Fruit fly (Drosophila melanogaster) whole organism, embryonic: ENCODE data around the gene sky.
A peak's percentile ranks its signal among the peaks of the same experiment; 100 is the strongest.

Experiments used
- Asciz ChIP-seq: fragments of 200-800 bp; sonication (Bioruptor generic); optimal IDR thresholded peaks from 2 replicates; lab custom pipeline; 2017; ENCODE audit warnings: missing biosample characterization, mild to moderate bottlenecking, missing genetic modification characterization, missing genetic modification reagents
- Bdp1 ChIP-seq: fragments of 200-800 bp; sonication (Bioruptor generic); optimal IDR thresholded peaks from 3 replicates; lab custom pipeline; 2016; ENCODE audit warnings: missing biosample characterization, missing genetic modification characterization
- CG10274 ChIP-seq: fragments of 200-800 bp; sonication (Bioruptor generic); optimal IDR thresholded peaks from 3 replicates; lab custom pipeline; 2017; ENCODE audit warnings: missing biosample characterization, mild to moderate bottlenecking, missing genetic modification characterization
- CG10565 ChIP-seq: fragments of 200-800 bp; sonication (Bioruptor generic); optimal IDR thresholded peaks from 3 replicates; lab custom pipeline; 2016; ENCODE audit warnings: missing biosample characterization, mild to moderate bottlenecking, missing genetic modification characterization
- CG10959 ChIP-seq: fragments of 200-800 bp; sonication (Bioruptor generic); IDR thresholded peaks from 2 replicates; pipeline ENCODE4 v1.3.6; 2022; ENCODE audit warnings: missing biosample characterization, missing genetic modification characterization
- CG1233 ChIP-seq: fragments of 200-800 bp; sonication (Bioruptor generic); optimal IDR thresholded peaks from 4 replicates; lab custom pipeline; 2018; ENCODE audit warnings: missing biosample characterization, mild to moderate bottlenecking, missing genetic modification characterization
- CG13624 ChIP-seq: fragments of 200-800 bp; sonication (Bioruptor generic); optimal IDR thresholded peaks from 2 replicates; lab custom pipeline; 2016; ENCODE audit warnings: missing biosample characterization, missing genetic modification characterization
- CG13775 ChIP-seq: fragments of 200-800 bp; sonication (Bioruptor generic); optimal IDR thresholded peaks from 3 replicates; lab custom pipeline; 2017; ENCODE audit warnings: missing biosample characterization, mild to moderate bottlenecking, missing genetic modification characterization
- CG14965 ChIP-seq: fragments of 200-800 bp; sonication (Bioruptor generic); optimal IDR thresholded peaks from 2 replicates; lab custom pipeline; 2016; ENCODE audit warnings: missing biosample characterization, missing genetic modification characterization, borderline replicate concordance
- CG15269 ChIP-seq: fragments of 200-800 bp; sonication (Bioruptor generic); optimal IDR thresholded peaks from 2 replicates; lab custom pipeline; 2018; ENCODE audit warnings: missing biosample characterization, mild to moderate bottlenecking, missing genetic modification characterization, moderate library complexity
- CG15514 ChIP-seq: fragments of 200-800 bp; sonication (Bioruptor generic); optimal IDR thresholded peaks from 3 replicates; lab custom pipeline; 2017; ENCODE audit warnings: missing biosample characterization, missing genetic modification characterization, mild to moderate bottlenecking, moderate library complexity, missing genetic modification reagents
- CG16863 ChIP-seq: fragments of 200-800 bp; sonication (Bioruptor generic); optimal IDR thresholded peaks from 3 replicates; lab custom pipeline; 2016; ENCODE audit warnings: missing biosample characterization, missing genetic modification characterization
- CG2875 ChIP-seq: fragments of 200-800 bp; sonication (Bioruptor generic); optimal IDR thresholded peaks from 2 replicates; lab custom pipeline; 2017; ENCODE audit warnings: missing biosample characterization, mild to moderate bottlenecking, missing genetic modification characterization, missing genetic modification reagents
- CG31388 ChIP-seq: fragments of 200-800 bp; sonication (Bioruptor generic); optimal IDR thresholded peaks from 2 replicates; lab custom pipeline; 2016; ENCODE audit warnings: missing biosample characterization, missing genetic modification characterization
- CG3726 ChIP-seq: fragments of 200-800 bp; sonication (Bioruptor generic); IDR thresholded peaks from 3 replicates; pipeline ENCODE4, ENCODE4 v1.3.6; 2022; ENCODE audit warnings: missing biosample characterization, missing genetic modification characterization
- CG4617 ChIP-seq: fragments of 200-800 bp; sonication (Bioruptor generic); optimal IDR thresholded peaks from 3 replicates; lab custom pipeline; 2016; ENCODE audit warnings: missing biosample characterization, missing genetic modification characterization, borderline replicate concordance
- CG5953 ChIP-seq: fragments of 200-800 bp; sonication (Bioruptor generic); IDR thresholded peaks from 2 replicates; pipeline ENCODE4 v1.3.6; 2022; ENCODE audit warnings: missing biosample characterization, missing genetic modification characterization
- CG9609 ChIP-seq: fragments of 200-800 bp; sonication (Bioruptor generic); optimal IDR thresholded peaks from 3 replicates; lab custom pipeline; 2016; ENCODE audit warnings: missing biosample characterization, missing genetic modification characterization
- CG9876 ChIP-seq: fragments of 200-800 bp; sonication (Bioruptor generic); optimal IDR thresholded peaks from 2 replicates; lab custom pipeline; 2016; ENCODE audit warnings: missing biosample characterization, missing genetic modification characterization
- Dbx ChIP-seq: fragments of 200-800 bp; sonication (Bioruptor generic); IDR thresholded peaks from 3 replicates; pipeline ENCODE4 v1.3.6; 2022; ENCODE audit warnings: missing biosample characterization, missing genetic modification characterization
- Doc3 ChIP-seq: fragments of 200-800 bp; sonication (Bioruptor generic); IDR thresholded peaks from 3 replicates; pipeline ENCODE4 v1.3.6; 2022; ENCODE audit warnings: missing biosample characterization, missing genetic modification characterization; ENCODE audit not compliant: partially characterized antibody
- Dp ChIP-seq: fragments of 200-800 bp; sonication (Bioruptor generic); optimal IDR thresholded peaks from 2 replicates; lab custom pipeline; 2018; ENCODE audit warnings: missing biosample characterization, mild to moderate bottlenecking, missing genetic modification characterization, moderate library complexity
- Drgx ChIP-seq: fragments of 200-800 bp; sonication (Bioruptor generic); IDR thresholded peaks from 2 replicates; pipeline ENCODE4 v1.3.6; 2022; ENCODE audit warnings: missing biosample characterization, missing genetic modification characterization
- E2f1 ChIP-seq: fragments of 200-800 bp; sonication (Bioruptor generic); IDR thresholded peaks from 2 replicates; pipeline ENCODE4 v1.3.6; 2022; ENCODE audit warnings: missing biosample characterization, missing genetic modification characterization
- HmgD ChIP-seq: fragments of 200-800 bp; sonication (Bioruptor generic); optimal IDR thresholded peaks from 3 replicates; lab custom pipeline; 2016; ENCODE audit warnings: missing biosample characterization, missing genetic modification characterization
- Hr78 ChIP-seq, 2 experiments: fragments of 200-800 bp in 1 of 2; fragments of >200 bp in 1 of 2; sonication (Bioruptor generic) in 1 of 2; optimal IDR thresholded peaks; 2 replicates each; lab custom pipeline; 2017 to 2019; ENCODE audit warnings: missing biosample characterization in 2 of 2, missing genetic modification characterization in 2 of 2, mild to moderate bottlenecking in 1 of 2, moderate library complexity in 1 of 2
- Mad ChIP-seq: fragments of 200-800 bp; sonication (Bioruptor generic); optimal IDR thresholded peaks from 2 replicates; lab custom pipeline; 2016; ENCODE audit warnings: missing biosample characterization, missing genetic modification characterization
- Oli ChIP-seq: fragments of 200-800 bp; sonication (Bioruptor generic); optimal IDR thresholded peaks from 2 replicates; lab custom pipeline; 2018; ENCODE audit warnings: missing biosample characterization, mild to moderate bottlenecking, missing genetic modification characterization, moderate library complexity
- Rfx ChIP-seq: fragments of 200-800 bp; sonication (Bioruptor generic); IDR thresholded peaks from 2 replicates; pipeline ENCODE4 v1.3.6; 2022; ENCODE audit warnings: missing biosample characterization, missing genetic modification characterization
- Spps ChIP-seq: fragments of 200-800 bp; sonication (Bioruptor generic); optimal IDR thresholded peaks from 2 replicates; lab custom pipeline; 2018; ENCODE audit warnings: missing biosample characterization, mild to moderate bottlenecking, missing genetic modification characterization
- Usf ChIP-seq: fragments of 200-800 bp; sonication (Bioruptor generic); optimal IDR thresholded peaks from 2 replicates; lab custom pipeline; 2017; ENCODE audit warnings: missing genotype, missing biosample characterization, missing genetic modification characterization
- YL-1 ChIP-seq: fragments of 200-800 bp; sonication (Bioruptor generic); optimal IDR thresholded peaks from 3 replicates; lab custom pipeline; 2017; ENCODE audit warnings: missing biosample characterization, mild to moderate bottlenecking, missing genetic modification characterization
- chinmo ChIP-seq: fragments of 200-800 bp; sonication (Bioruptor generic); IDR thresholded peaks from 4 replicates; pipeline ENCODE4 v1.3.6; 2022; ENCODE audit warnings: missing biosample characterization, missing genetic modification characterization; ENCODE audit not compliant: partially characterized antibody
- chm ChIP-seq: fragments of 200-800 bp; sonication (Bioruptor generic); IDR thresholded peaks from 2 replicates; pipeline ENCODE4 v1.3.6; 2022; ENCODE audit warnings: missing biosample characterization, missing genetic modification characterization
- chn ChIP-seq: fragments of 200-800 bp; sonication (Bioruptor generic); optimal IDR thresholded peaks from 2 replicates; lab custom pipeline; 2016; ENCODE audit warnings: missing biosample characterization, missing genetic modification characterization
- jigr1 ChIP-seq: fragments of 200-800 bp; sonication (Bioruptor generic); IDR thresholded peaks from 3 replicates; pipeline ENCODE4 v1.3.6; 2022; ENCODE audit warnings: missing biosample characterization, missing genetic modification characterization
- kah ChIP-seq: fragments of 200-800 bp; sonication (Bioruptor generic); optimal IDR thresholded peaks from 2 replicates; lab custom pipeline; 2018; ENCODE audit warnings: missing biosample characterization, mild to moderate bottlenecking, missing genetic modification characterization
- kay ChIP-seq: fragments of 200-800 bp; sonication (Bioruptor generic); optimal IDR thresholded peaks from 2 replicates; lab custom pipeline; 2016; ENCODE audit warnings: missing biosample characterization, missing genetic modification characterization
- ken ChIP-seq: fragments of 200-800 bp; sonication (Bioruptor generic); IDR thresholded peaks from 3 replicates; pipeline ENCODE4 v1.3.6; 2022; ENCODE audit warnings: missing biosample characterization, missing genetic modification characterization
- maf-S ChIP-seq: fragments of 200-800 bp; sonication (Bioruptor generic); optimal IDR thresholded peaks from 2 replicates; lab custom pipeline; 2016; ENCODE audit warnings: missing biosample characterization, missing genetic modification characterization
- onecut ChIP-seq: fragments of 200-800 bp; sonication (Bioruptor generic); IDR thresholded peaks from 2 replicates; pipeline ENCODE4 v1.3.6; 2022; ENCODE audit warnings: missing biosample characterization, missing genetic modification characterization
- peb ChIP-seq: fragments of 200-800 bp; sonication (Bioruptor generic); IDR thresholded peaks from 2 replicates; pipeline ENCODE4 v1.3.6; 2022; ENCODE audit warnings: missing biosample characterization, missing genetic modification characterization
- pfk ChIP-seq: fragments of 200-800 bp; sonication (Bioruptor generic); optimal IDR thresholded peaks from 2 replicates; lab custom pipeline; 2018; ENCODE audit warnings: missing biosample characterization, mild to moderate bottlenecking, missing genetic modification characterization, moderate library complexity
- slbo ChIP-seq: fragments of 200-800 bp; sonication (Bioruptor generic); IDR thresholded peaks from 2 replicates; pipeline ENCODE4 v1.3.6; 2022; ENCODE audit warnings: missing biosample characterization, missing genetic modification characterization
- so ChIP-seq: fragments of 200-800 bp; sonication (Bioruptor generic); IDR thresholded peaks from 3 replicates; pipeline ENCODE4 v1.3.6; 2022; ENCODE audit warnings: missing biosample characterization, missing genetic modification characterization
- wdn ChIP-seq: fragments of 200-800 bp; sonication (Bioruptor generic); IDR thresholded peaks from 2 replicates; pipeline ENCODE4 v1.3.6; 2022; ENCODE audit warnings: missing biosample characterization, missing genetic modification characterization
- wek ChIP-seq: fragments of 200-800 bp; sonication (Bioruptor generic); optimal IDR thresholded peaks from 3 replicates; lab custom pipeline; 2018; ENCODE audit warnings: missing biosample characterization, mild to moderate bottlenecking, missing genetic modification characterization, moderate library complexity

The sky gene

DNA sequence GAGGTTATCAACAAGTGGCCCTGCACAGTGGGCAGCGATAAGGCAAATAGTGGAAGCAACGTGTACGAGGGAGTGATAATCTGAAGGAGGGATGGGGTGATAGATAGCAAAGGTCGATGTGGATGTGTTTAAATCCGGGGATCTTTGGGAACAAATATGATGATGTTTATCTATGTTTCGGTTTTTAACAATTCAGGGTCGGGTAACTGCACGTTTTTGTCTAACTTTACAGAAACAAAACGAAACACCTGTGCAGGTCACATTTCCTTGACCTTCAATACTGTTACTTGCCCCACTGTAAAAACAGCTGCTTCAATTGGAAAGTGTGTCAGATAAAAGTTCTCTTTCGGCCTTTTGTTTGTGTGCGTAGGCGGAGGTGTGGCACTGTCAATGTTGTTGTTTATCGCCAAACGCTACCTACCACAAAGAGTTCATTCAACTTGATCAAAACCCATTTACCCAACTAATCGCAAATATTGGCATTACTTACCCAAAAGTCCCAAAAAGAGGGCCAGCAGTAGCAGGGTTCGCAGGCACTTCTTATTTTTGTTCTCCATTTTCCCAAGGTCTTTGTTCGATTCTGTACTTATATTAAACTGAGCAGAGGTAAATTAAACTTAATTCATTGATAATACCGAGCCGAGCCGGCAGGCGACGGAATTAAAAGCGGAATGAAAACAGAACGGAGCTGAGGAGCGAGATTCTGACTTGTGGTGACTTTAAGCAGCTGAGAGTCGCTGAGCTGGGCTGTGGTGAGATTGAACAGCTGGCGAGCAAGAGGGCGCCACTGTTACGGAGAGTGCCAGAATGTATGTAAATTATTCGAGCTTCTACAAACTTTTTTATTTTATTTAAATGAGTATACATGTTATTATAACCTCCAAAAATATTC is 3.7 kb upstream of the sky start, which contains the start of gene Mtp (continued):
- peak; percentile 65 for TF ChIP-seq Asciz (GFP tag; lab: Kevin White, UChicago)
- peak; percentile 73 for TF ChIP-seq Rfx
- TF ChIP-seq E2f1 (GFP tag; lab: Robert Waterston, UW) = peak; percentile 17; the same call in 1 of the 2 replicates
- TF ChIP-seq CG9876 (GFP tag; lab: Kevin White, UChicago) = peak; percentile 51
- TF ChIP-seq so (GFP tag; lab: Robert Waterston, UW) = peak; percentile 73; the same call in 2 of the 3 replicates
- peak; percentile 19 for TF ChIP-seq CG4617 (GFP tag; lab: Kevin White, UChicago)
- peak; percentile 69 for TF ChIP-seq Usf (GFP tag; lab: Kevin White, UChicago)
- TF ChIP-seq chinmo = 0 out of 4 replicates have a peak, but pooled peaks have one; percentile 20
- peak; percentile 74 for TF ChIP-seq Drgx (GFP tag; lab: Robert Waterston, UW)
- peak; percentile 68 for TF ChIP-seq chm
- peak; percentile 64 for TF ChIP-seq maf-S
- TF ChIP-seq slbo (GFP tag; lab: Robert Waterston, UW) = peak; percentile 46
- TF ChIP-seq CG15514 (GFP tag; lab: Kevin White, UChicago) = peak; percentile 60
- no peak for TF ChIP-seq pfk (GFP tag; lab: Kevin White, UChicago)
- TF ChIP-seq chn = peak; percentile 87
- peak; percentile 36 for TF ChIP-seq Bdp1 (GFP tag; lab: Kevin White, UChicago)
- peak; percentile 70 for TF ChIP-seq CG13775 (GFP tag; lab: Kevin White, UChicago)
- TF ChIP-seq Dp (GFP tag; lab: Kevin White, UChicago) = peak; percentile 55
- peak; percentile 56 for TF ChIP-seq YL-1 (GFP tag; lab: Kevin White, UChicago)
- peak in 1 of 2 experiments; percentile 99 for TF ChIP-seq Hr78 (GFP tag; optimal IDR thresholded peaks at IDR 0.05; lab: Kevin White, UChicago)
- TF ChIP-seq CG31388 (GFP tag; lab: Kevin White, UChicago) = peak; percentile 30
- TF ChIP-seq Doc3 = no peak
- peak; percentile 49 for TF ChIP-seq CG13624 (GFP tag; lab: Kevin White, UChicago)
- no peak; the same call in 2 of the 3 replicates for TF ChIP-seq CG3726
- peak; percentile 78 for TF ChIP-seq Mad (GFP tag; lab: Kevin White, UChicago)
- peak; percentile 78 for TF ChIP-seq Oli (tag; lab: Kevin White, UChicago)
- peak; percentile 37; the same call in 1 of the 2 replicates for TF ChIP-seq onecut (GFP tag; lab: Robert Waterston, UW)
- TF ChIP-seq CG14965 = peak; percentile 9
- peak; percentile 74 for TF ChIP-seq CG16863
- no peak for TF ChIP-seq CG10959 (GFP tag; lab: Robert Waterston, UW)
- TF ChIP-seq CG5953 (GFP tag; lab: Robert Waterston, UW) = peak; percentile 49
- TF ChIP-seq wdn = peak; percentile 45; the same call in 1 of the 2 replicates
- TF ChIP-seq peb (GFP tag; lab: Robert Waterston, UW) = peak; percentile 36
- peak; percentile 23 for TF ChIP-seq kay (GFP tag; lab: Kevin White, UChicago)
- TF ChIP-seq Spps = peak; percentile 4
- TF ChIP-seq CG1233 (GFP tag; lab: Kevin White, UChicago) = peak; percentile 42
- TF ChIP-seq Dbx (GFP tag; lab: Robert Waterston, UW) = no peak
- 0 out of 3 replicates have a peak, but pooled peaks have one; percentile 71 for TF ChIP-seq ken (GFP tag; lab: Robert Waterston, UW)
- TF ChIP-seq kah (GFP tag; lab: Kevin White, UChicago) = peak; percentile 71
- TF ChIP-seq HmgD (GFP tag; lab: Kevin White, UChicago) = peak; percentile 24
- 0 out of 3 replicates have a peak, but pooled peaks have one; percentile 18 for TF ChIP-seq jigr1 (GFP tag; lab: Robert Waterston, UW)
- no peak for TF ChIP-seq CG10565 (GFP tag; lab: Kevin White, UChicago)
- TF ChIP-seq CG2875 (GFP tag; lab: Kevin White, UChicago) = peak; percentile 74
- TF ChIP-seq CG15269 (tag; lab: Kevin White, UChicago) = peak; percentile 74
- TF ChIP-seq CG9609 = peak; percentile 83
- TF ChIP-seq CG10274 = peak; percentile 33
- peak; percentile 50 for TF ChIP-seq wek (GFP tag; lab: Kevin White, UChicago)
